Worm (Caenorhabditis elegans): ENCODE data around the gene Y38C1AA.19.

DNA sequence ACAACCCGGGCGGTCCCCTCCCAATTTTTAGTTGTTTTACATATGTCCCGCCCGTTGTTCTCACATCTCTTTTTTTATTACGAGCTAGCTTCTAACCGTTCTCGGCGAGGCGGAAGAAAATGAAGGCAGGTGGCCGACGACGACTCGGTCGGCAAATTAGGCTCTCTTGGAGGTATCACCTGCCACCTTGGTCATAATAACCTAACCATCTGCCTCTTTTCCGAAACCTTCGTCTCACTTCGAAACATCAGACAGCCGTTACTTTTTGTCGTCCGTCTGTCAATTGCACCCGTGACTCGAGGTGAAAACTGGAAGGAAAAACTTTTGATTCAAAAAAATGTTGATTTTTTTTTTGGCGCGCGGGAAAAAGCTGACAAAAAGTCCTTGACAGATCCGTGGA is 17.5 kb downstream of the Y38C1AA.19 start:
- TF ChIP-seq unc-55 (GFP tag; optimal IDR thresholded peaks at IDR 0.05) (no peak), blmp-1 (tag; optimal IDR thresholded peaks at IDR 0.05; ENCODE audit: insufficient read depth) (no peak), ZK546.5 (tag; optimal IDR thresholded peaks at IDR 0.05) (no peak), ceh-82 (tag; optimal IDR thresholded peaks at IDR 0.05) (no peak), egl-27 (tag; optimal IDR thresholded peaks at IDR 0.05) (no peak), elt-3 (tag; optimal IDR thresholded peaks at IDR 0.05) (no peak), sem-4 (tag; optimal IDR thresholded peaks at IDR 0.05) (no peak), ztf-11 (tag; optimal IDR thresholded peaks at IDR 0.05) (no peak), nhr-12 (tag; optimal IDR thresholded peaks at IDR 0.05) (no peak)

All from whole organism, L2 larva.